Fruit fly (Drosophila melanogaster) whole organism, embryonic: ENCODE results near the gene opa.
A peak's percentile ranks its signal among the peaks of the same experiment; 100 is the strongest.

Experiments
- Abd-B ChIP-seq: fragments of 200-800 bp; sonication (Bioruptor generic); optimal IDR thresholded peaks from 2 replicates; lab custom pipeline; 2018; ENCODE audit warnings: missing biosample characterization, mild to moderate bottlenecking, missing genetic modification characterization, moderate library complexity
- BEAF-32 ChIP-seq: fragments of 200-800 bp; sonication (Bioruptor generic); optimal IDR thresholded peaks from 3 replicates; lab custom pipeline; 2017; ENCODE audit warnings: missing biosample characterization, missing genetic modification characterization, mild to moderate bottlenecking, moderate library complexity, missing genetic modification reagents
- BtbVII ChIP-seq: fragments of 200-800 bp; sonication (Bioruptor generic); optimal IDR thresholded peaks from 3 replicates; lab custom pipeline; 2017; ENCODE audit warnings: missing biosample characterization, mild to moderate bottlenecking, missing genetic modification characterization
- CG12236 ChIP-seq: fragments of 200-800 bp; sonication (Bioruptor generic); optimal IDR thresholded peaks from 2 replicates; lab custom pipeline; 2016; ENCODE audit warnings: missing biosample characterization, missing genetic modification characterization
- CG16779 ChIP-seq: fragments of 200-800 bp; sonication (Bioruptor generic); IDR thresholded peaks from 2 replicates; pipeline ENCODE4 v1.3.6; 2022; ENCODE audit warnings: missing biosample characterization, missing genetic modification characterization
- CG17328 ChIP-seq: fragments of 200-800 bp; sonication (Bioruptor generic); IDR thresholded peaks from 2 replicates; pipeline ENCODE4 v1.3.6; 2022; ENCODE audit warnings: missing biosample characterization, missing genetic modification characterization
- CG17385 ChIP-seq: fragments of 200-800 bp; sonication (Bioruptor generic); optimal IDR thresholded peaks from 3 replicates; lab custom pipeline; 2018; ENCODE audit warnings: missing biosample characterization, mild to moderate bottlenecking, missing genetic modification characterization
- CG17912 ChIP-seq: fragments of 200-800 bp; sonication (Bioruptor generic); optimal IDR thresholded peaks from 2 replicates; lab custom pipeline; 2018; ENCODE audit warnings: missing biosample characterization, mild to moderate bottlenecking, missing genetic modification characterization
- CG18619 ChIP-seq: fragments of 200-800 bp; sonication (Bioruptor generic); optimal IDR thresholded peaks from 3 replicates; lab custom pipeline; 2017; ENCODE audit warnings: missing biosample characterization, mild to moderate bottlenecking, missing genetic modification characterization
- CG2129 ChIP-seq: fragments of 200-800 bp; sonication (Bioruptor generic); IDR thresholded peaks from 2 replicates; pipeline ENCODE4 v1.3.6; 2022; ENCODE audit warnings: missing biosample characterization, missing genetic modification characterization; ENCODE audit not compliant: partially characterized antibody
- CG2712 ChIP-seq: fragments of 200-800 bp; optimal IDR thresholded peaks from 3 replicates; lab custom pipeline; 2019; ENCODE audit warnings: missing biosample characterization, mild to moderate bottlenecking, missing genetic modification characterization, moderate library complexity
- CG34376 ChIP-seq: fragments of 200-800 bp; sonication (Bioruptor generic); optimal IDR thresholded peaks from 2 replicates; lab custom pipeline; 2018; ENCODE audit warnings: missing biosample characterization, mild to moderate bottlenecking, missing genetic modification characterization
- CG4617 ChIP-seq: fragments of 200-800 bp; sonication (Bioruptor generic); optimal IDR thresholded peaks from 3 replicates; lab custom pipeline; 2016; ENCODE audit warnings: missing biosample characterization, missing genetic modification characterization, borderline replicate concordance
- CG4854 ChIP-seq: fragments of 200-800 bp; sonication (Bioruptor generic); optimal IDR thresholded peaks from 2 replicates; lab custom pipeline; 2016; ENCODE audit warnings: missing biosample characterization, missing genetic modification characterization, inconsistent platforms
- CG7963 ChIP-seq: fragments of 200-800 bp; sonication (Bioruptor generic); IDR thresholded peaks from 3 replicates; pipeline ENCODE4 v1.3.6; 2022; ENCODE audit warnings: missing biosample characterization, missing genetic modification characterization; ENCODE audit not compliant: partially characterized antibody
- CG8924 ChIP-seq: fragments of 200-800 bp; optimal IDR thresholded peaks from 3 replicates; lab custom pipeline; 2019; ENCODE audit warnings: missing biosample characterization, mild to moderate bottlenecking, missing genetic modification characterization, moderate library complexity
- CG9437 ChIP-seq: fragments of 200-800 bp; sonication (Bioruptor generic); optimal IDR thresholded peaks from 2 replicates; lab custom pipeline; 2018; ENCODE audit warnings: missing biosample characterization, mild to moderate bottlenecking, missing genetic modification characterization
- CrebB ChIP-seq: fragments of 200-800 bp; sonication (Bioruptor generic); optimal IDR thresholded peaks from 3 replicates; lab custom pipeline; 2018; ENCODE audit warnings: missing biosample characterization, mild to moderate bottlenecking, missing genetic modification characterization
- Deaf1 ChIP-seq: fragments of 200-800 bp; optimal IDR thresholded peaks from 3 replicates; lab custom pipeline; 2019; ENCODE audit warnings: missing biosample characterization, mild to moderate bottlenecking, missing genetic modification characterization, moderate library complexity
- Dll ChIP-seq: fragments of 200-800 bp; sonication (Bioruptor generic); IDR thresholded peaks from 4 replicates; pipeline ENCODE4 v1.3.6; 2022; ENCODE audit warnings: missing biosample characterization, missing genetic modification characterization; ENCODE audit not compliant: partially characterized antibody
- Dp ChIP-seq: fragments of 200-800 bp; sonication (Bioruptor generic); optimal IDR thresholded peaks from 2 replicates; lab custom pipeline; 2018; ENCODE audit warnings: missing biosample characterization, mild to moderate bottlenecking, missing genetic modification characterization, moderate library complexity
- E2f2 ChIP-seq: fragments of 200-800 bp; sonication (Bioruptor generic); IDR thresholded peaks from 2 replicates; pipeline ENCODE4 v1.3.6; 2022; ENCODE audit warnings: missing biosample characterization, missing genetic modification characterization
- H2.0 ChIP-seq: fragments of 200-800 bp; sonication (Bioruptor generic); IDR thresholded peaks from 2 replicates; pipeline ENCODE4 v1.3.6; 2022; ENCODE audit warnings: missing biosample characterization, missing genetic modification characterization
- HLH54F ChIP-seq: fragments of 200-800 bp; sonication (Bioruptor generic); optimal IDR thresholded peaks from 3 replicates; lab custom pipeline; 2016; ENCODE audit warnings: missing biosample characterization, missing genetic modification characterization
- HmgZ ChIP-seq: fragments of 200-800 bp; sonication (Bioruptor generic); optimal IDR thresholded peaks from 2 replicates; lab custom pipeline; 2018; ENCODE audit warnings: missing biosample characterization, mild to moderate bottlenecking, missing genetic modification characterization
- Hmx ChIP-seq: fragments of 200-800 bp; sonication (Bioruptor generic); optimal IDR thresholded peaks from 2 replicates; lab custom pipeline; 2016; ENCODE audit warnings: missing biosample characterization, missing genetic modification characterization
- Myb ChIP-seq: fragments of 200-800 bp; sonication (Bioruptor generic); optimal IDR thresholded peaks from 2 replicates; lab custom pipeline; 2016; ENCODE audit warnings: missing biosample characterization, missing genetic modification characterization
- Nf-YC ChIP-seq: fragments of 200-800 bp; optimal IDR thresholded peaks from 3 replicates; lab custom pipeline; 2019; ENCODE audit warnings: missing biosample characterization, mild to moderate bottlenecking, missing genetic modification characterization, moderate library complexity
- Scr ChIP-seq: fragments of 200-800 bp; sonication (Bioruptor generic); IDR thresholded peaks from 2 replicates; pipeline ENCODE4 v1.3.6; 2022; ENCODE audit warnings: missing biosample characterization, missing genetic modification characterization; ENCODE audit not compliant: partially characterized antibody
- amos ChIP-seq: fragments of 200-800 bp; sonication (Bioruptor generic); IDR thresholded peaks from 2 replicates; pipeline ENCODE4 v1.3.6; 2022; ENCODE audit warnings: missing biosample characterization, missing genetic modification characterization; ENCODE audit not compliant: partially characterized antibody
- bowl ChIP-seq: fragments of 200-800 bp; sonication (Bioruptor generic); IDR thresholded peaks from 2 replicates; pipeline ENCODE4 v1.3.6; 2022; ENCODE audit warnings: missing biosample characterization, missing genetic modification characterization
- en ChIP-seq: fragments of 200-800 bp; sonication (Bioruptor generic); optimal IDR thresholded peaks from 2 replicates; lab custom pipeline; 2016; ENCODE audit warnings: missing biosample characterization, missing genetic modification characterization
- eyg ChIP-seq: fragments of 200-800 bp; sonication (Bioruptor generic); optimal IDR thresholded peaks from 3 replicates; lab custom pipeline; 2016; ENCODE audit warnings: missing biosample characterization, missing genetic modification characterization
- gem ChIP-seq: fragments of 200-800 bp; sonication (Bioruptor generic); optimal IDR thresholded peaks from 2 replicates; lab custom pipeline; 2019; ENCODE audit warnings: missing biosample characterization, mild to moderate bottlenecking, missing genetic modification characterization, moderate library complexity
- her ChIP-seq: fragments of 200-800 bp; sonication (Bioruptor generic); optimal IDR thresholded peaks from 2 replicates; lab custom pipeline; 2016; ENCODE audit warnings: missing biosample characterization, missing genetic modification characterization
- insv ChIP-seq, 2 experiments: fragments of 200-800 bp; sonication (Bioruptor generic); optimal IDR thresholded peaks; 3 replicates each; lab custom pipeline; 2016 to 2018; ENCODE audit warnings: missing biosample characterization in 2 of 2, missing genetic modification characterization in 2 of 2
- knrl ChIP-seq: fragments of 200-800 bp; sonication (Bioruptor generic); IDR thresholded peaks from 3 replicates; pipeline ENCODE4 v1.3.6; 2022; ENCODE audit warnings: missing biosample characterization, missing genetic modification characterization; ENCODE audit not compliant: partially characterized antibody
- mld ChIP-seq: fragments of 200-800 bp; sonication (Bioruptor generic); IDR thresholded peaks from 3 replicates; pipeline ENCODE4 v1.3.6; 2022; ENCODE audit warnings: missing biosample characterization, missing genetic modification characterization; ENCODE audit not compliant: partially characterized antibody
- nerfin-2 ChIP-seq: fragments of 200-800 bp; sonication (Bioruptor generic); IDR thresholded peaks from 2 replicates; pipeline ENCODE4 v1.3.6; 2022; ENCODE audit warnings: missing biosample characterization, missing genetic modification characterization; ENCODE audit not compliant: partially characterized antibody
- pb ChIP-seq: fragments of 200-800 bp; sonication (Bioruptor generic); optimal IDR thresholded peaks from 3 replicates; lab custom pipeline; 2016; ENCODE audit warnings: missing biosample characterization, missing genetic modification characterization
- pnt ChIP-seq: fragments of 200-800 bp; sonication (Bioruptor generic); optimal IDR thresholded peaks from 3 replicates; lab custom pipeline; 2016; ENCODE audit warnings: missing biosample characterization, missing genetic modification characterization
- sens ChIP-seq: fragments of 200-800 bp; sonication (Bioruptor generic); peaks from one replicate; lab custom pipeline; 2016; ENCODE audit warnings: missing biosample characterization, missing genetic modification characterization
- slou ChIP-seq: fragments of 200-800 bp; sonication (Bioruptor generic); optimal IDR thresholded peaks from 3 replicates; lab custom pipeline; 2016; ENCODE audit warnings: missing biosample characterization, missing genetic modification characterization
- slp2 ChIP-seq: fragments of 200-800 bp; sonication (Bioruptor generic); optimal IDR thresholded peaks from 2 replicates; lab custom pipeline; 2016; ENCODE audit warnings: missing biosample characterization, missing genetic modification characterization
- stwl ChIP-seq: fragments of 200-800 bp; sonication (Bioruptor generic); optimal IDR thresholded peaks from 3 replicates; lab custom pipeline; 2018; ENCODE audit warnings: missing biosample characterization, mild to moderate bottlenecking, missing genetic modification characterization, moderate library complexity
- sug ChIP-seq: fragments of 200-800 bp; optimal IDR thresholded peaks from 2 replicates; lab custom pipeline; 2019; ENCODE audit warnings: missing biosample characterization, mild to moderate bottlenecking, missing genetic modification characterization, moderate library complexity
- unc-4 ChIP-seq: fragments of 200-800 bp; sonication (Bioruptor generic); IDR thresholded peaks from 2 replicates; pipeline ENCODE4 v1.3.6; 2022; ENCODE audit warnings: missing biosample characterization, missing genetic modification characterization; ENCODE audit not compliant: partially characterized antibody
- zen ChIP-seq: fragments of 200-800 bp; sonication (Bioruptor generic); optimal IDR thresholded peaks from 3 replicates; lab custom pipeline; 2018; ENCODE audit warnings: missing biosample characterization, mild to moderate bottlenecking, missing genetic modification characterization, moderate library complexity

opa gene

DNA sequence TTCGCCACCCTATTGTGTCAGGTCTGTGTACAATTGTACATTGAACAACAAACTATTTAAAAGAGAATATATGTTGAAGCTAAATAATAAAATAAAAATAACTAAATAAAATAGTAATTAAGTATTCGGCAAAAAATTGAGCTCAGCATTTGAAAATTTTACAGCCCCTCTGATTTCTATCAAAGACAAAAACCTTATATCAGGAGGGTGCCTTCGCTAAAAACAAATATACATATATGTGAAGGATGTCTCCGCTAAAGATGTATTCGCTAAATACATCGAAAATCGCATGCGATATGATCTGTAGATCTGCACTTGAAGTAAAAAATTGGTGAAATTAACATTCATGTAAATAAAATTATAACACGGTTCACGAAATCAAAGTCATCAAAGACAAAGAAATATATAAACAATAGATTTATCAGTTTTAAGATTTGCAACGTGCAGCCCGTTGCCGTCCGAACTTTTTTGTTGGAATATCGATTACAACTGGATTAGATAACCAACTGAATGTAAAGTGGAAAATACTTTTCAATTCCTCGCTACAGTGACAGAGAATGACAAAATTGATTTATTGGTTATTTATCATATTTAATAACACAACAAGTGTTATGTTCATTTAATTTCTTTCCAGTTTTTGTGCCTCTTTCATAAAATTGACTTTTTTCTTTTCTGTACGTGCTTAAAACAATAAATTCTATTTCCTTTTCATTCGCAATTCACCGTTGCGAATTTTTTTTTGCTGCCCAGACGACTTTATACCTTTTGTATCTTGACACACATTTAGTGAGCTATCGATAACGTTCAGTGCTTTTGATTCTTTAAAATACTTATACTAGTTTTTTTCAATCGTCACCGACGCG, 53.4 kb downstream of the opa start, which contains the start of gene Gnf1 (continued):
- TF ChIP-seq Dp (peak; percentile 55), CG8924 (tag; lab: Kevin White, UChicago) (no peak), eyg (GFP tag; lab: Kevin White, UChicago) (no peak), BEAF-32 (GFP tag; lab: Kevin White, UChicago) (peak; percentile 75), CG9437 (no peak), slp2 (no peak), CG4854 (GFP tag; lab: Kevin White, UChicago) (no peak), CG18619 (no peak), CG17912 (no peak), pb (GFP tag; lab: Kevin White, UChicago) (no peak), Myb (GFP tag; lab: Kevin White, UChicago) (peak; percentile 7), H2.0 (GFP tag; lab: Robert Waterston, UW) (no peak), insv (GFP tag; optimal IDR thresholded peaks at IDR 0.05; lab: Kevin White, UChicago) (peak in 1 of 2 experiments; percentile 11), CG4617 (peak; percentile 60), CG17385 (no peak), CrebB (tag; lab: Kevin White, UChicago) (no peak), CG7963 (GFP tag; lab: Robert Waterston, UW) (0 out of 3 replicates have a peak, but pooled peaks have one; percentile 26), stwl (peak; percentile 77), her (GFP tag; lab: Kevin White, UChicago) (no peak), mld (GFP tag; lab: Robert Waterston, UW) (0 out of 3 replicates have a peak, but pooled peaks have one; percentile 7), slou (no peak), Nf-YC (tag; lab: Kevin White, UChicago) (peak; percentile 20), HmgZ (tag; lab: Kevin White, UChicago) (peak; percentile 31), sens (GFP tag; lab: Kevin White, UChicago) (peak; percentile 79), CG17328 (no peak), en (GFP tag; lab: Kevin White, UChicago) (no peak), HLH54F (GFP tag; lab: Kevin White, UChicago) (no peak), zen (tag; lab: Kevin White, UChicago) (peak; percentile 29), gem (peak; percentile 2), unc-4 (GFP tag; lab: Robert Waterston, UW) (peak; percentile 63; the same call in 1 of the 2 replicates), CG12236 (GFP tag; lab: Kevin White, UChicago) (no peak), pnt (GFP tag; lab: Kevin White, UChicago) (no peak), nerfin-2 (no peak), sug (tag; lab: Kevin White, UChicago) (no peak), Scr (GFP tag; lab: Robert Waterston, UW) (peak; percentile 60), knrl (peak; percentile 48), Hmx (GFP tag; lab: Kevin White, UChicago) (peak; percentile 6), CG34376 (GFP tag; lab: Kevin White, UChicago) (no peak), BtbVII (GFP tag; lab: Kevin White, UChicago) (no peak), E2f2 (GFP tag; lab: Robert Waterston, UW) (peak; percentile 28; the same call in 1 of the 2 replicates), Deaf1 (no peak), amos (GFP tag; lab: Robert Waterston, UW) (peak; percentile 67), Abd-B (peak; percentile 44), Dll (peak; percentile 74; the same call in 3 of the 4 replicates), CG2712 (tag; lab: Kevin White, UChicago) (peak; percentile 21), CG16779 (GFP tag; lab: Robert Waterston, UW) (no peak), CG2129 (GFP tag; lab: Robert Waterston, UW) (no peak), bowl (GFP tag; lab: Robert Waterston, UW) (no peak)
